Worm (Caenorhabditis elegans) whole organism, late embryonic: ENCODE data around the gene bmk-1.

Experiments
- F13H6.1 ChIP-seq: sonication (generic microtip); optimal IDR thresholded peaks from 2 replicates; lab custom pipeline; 2016; ENCODE audit warnings: missing genetic modification characterization, missing compliant biosample characterization
- T23F11.4 ChIP-seq: fragments of 200-800 bp; sonication (Bioruptor generic); optimal IDR thresholded peaks from 2 replicates; lab custom pipeline; 2018; ENCODE audit warnings: mild to moderate bottlenecking, missing genetic modification characterization, missing compliant biosample characterization
- ama-1 ChIP-seq: fragments of 150-350 bp; optimal IDR thresholded peaks from 2 replicates; lab custom pipeline; 2014
- ceh-18 ChIP-seq: sonication (generic microtip); optimal IDR thresholded peaks from 2 replicates; lab custom pipeline; 2016; ENCODE audit warnings: missing genetic modification characterization, missing compliant biosample characterization
- ceh-2 ChIP-seq: sonication (generic microtip); optimal IDR thresholded peaks from 2 replicates; lab custom pipeline; 2016; ENCODE audit warnings: missing genotype, missing genetic modification characterization, missing compliant biosample characterization
- ceh-24 ChIP-seq: sonication (generic microtip); optimal IDR thresholded peaks from 2 replicates; lab custom pipeline; 2016; ENCODE audit warnings: mild to moderate bottlenecking, missing genetic modification characterization, missing compliant biosample characterization
- ceh-30 ChIP-seq: fragments of 150-350 bp; optimal IDR thresholded peaks from 2 replicates; lab custom pipeline; 2014; ENCODE audit warnings: missing biosample characterization, missing genetic modification characterization
- ceh-31 ChIP-seq: sonication (generic microtip); optimal IDR thresholded peaks from 2 replicates; lab custom pipeline; 2016; ENCODE audit warnings: missing genetic modification characterization, missing compliant biosample characterization
- ceh-45 ChIP-seq: fragments of 200-800 bp; sonication (Bioruptor generic); IDR thresholded peaks from 2 replicates; pipeline ENCODE4 v1.3.6; 2022; ENCODE audit warnings: missing genetic modification reagents, missing genetic modification characterization, missing compliant biosample characterization
- ceh-48 ChIP-seq: sonication (generic microtip); optimal IDR thresholded peaks from 2 replicates; lab custom pipeline; 2016; ENCODE audit warnings: missing genetic modification characterization, inconsistent platforms, missing compliant biosample characterization
- ceh-6 ChIP-seq: fragments of 200-800 bp; sonication (Bioruptor generic); optimal IDR thresholded peaks from 2 replicates; lab custom pipeline; 2018; ENCODE audit warnings: mild to moderate bottlenecking, missing genetic modification characterization, missing compliant biosample characterization
- ceh-9 ChIP-seq: sonication (generic microtip); optimal IDR thresholded peaks from 2 replicates; lab custom pipeline; 2016; ENCODE audit warnings: mild to moderate bottlenecking, missing genetic modification characterization, inconsistent platforms, missing compliant biosample characterization
- elt-2 ChIP-seq: sonication (generic microtip); optimal IDR thresholded peaks from 2 replicates; lab custom pipeline; 2016; ENCODE audit warnings: missing genetic modification reagents, missing genetic modification characterization, missing compliant biosample characterization
- eyg-1 ChIP-seq: sonication (generic microtip); optimal IDR thresholded peaks from 2 replicates; lab custom pipeline; 2016; ENCODE audit warnings: missing genotype, missing genetic modification characterization, missing compliant biosample characterization
- fax-1 ChIP-seq: sonication (generic microtip); optimal IDR thresholded peaks from 2 replicates; lab custom pipeline; 2016; ENCODE audit warnings: missing genotype, missing genetic modification characterization, missing compliant biosample characterization
- fkh-10 ChIP-seq: fragments of 150-350 bp; optimal IDR thresholded peaks from 2 replicates; lab custom pipeline; 2014; ENCODE audit warnings: missing biosample characterization, missing genetic modification reagents, missing genetic modification characterization
- hlh-13 ChIP-seq: fragments of 200-800 bp; sonication (Bioruptor generic); optimal IDR thresholded peaks from 2 replicates; lab custom pipeline; 2018; ENCODE audit warnings: mild to moderate bottlenecking, missing genetic modification characterization, missing compliant biosample characterization
- hlh-30 ChIP-seq: sonication (generic microtip); optimal IDR thresholded peaks from 2 replicates; lab custom pipeline; 2017; ENCODE audit warnings: antibody characterized with exemption, missing genetic modification characterization, missing compliant biosample characterization; ENCODE audit not compliant: insufficient read depth
- hlh-6 ChIP-seq: sonication (generic microtip); optimal IDR thresholded peaks from 2 replicates; lab custom pipeline; 2016; ENCODE audit warnings: missing genotype, missing genetic modification characterization, missing compliant biosample characterization
- hlh-8 ChIP-seq: sonication (generic microtip); optimal IDR thresholded peaks from 2 replicates; lab custom pipeline; 2016; ENCODE audit warnings: missing genotype, missing genetic modification characterization, missing compliant biosample characterization
- lim-6 ChIP-seq: sonication (generic microtip); optimal IDR thresholded peaks from 2 replicates; lab custom pipeline; 2016; ENCODE audit warnings: missing genetic modification characterization, missing compliant biosample characterization
- madf-2 ChIP-seq: sonication (generic microtip); optimal IDR thresholded peaks from 2 replicates; lab custom pipeline; 2017; ENCODE audit warnings: missing genetic modification characterization, missing compliant biosample characterization
- nhr-11 ChIP-seq: fragments of 150-350 bp; optimal IDR thresholded peaks from 2 replicates; lab custom pipeline; 2014; ENCODE audit warnings: missing biosample characterization, missing genetic modification characterization
- nhr-232 ChIP-seq: sonication (generic microtip); optimal IDR thresholded peaks from 2 replicates; lab custom pipeline; 2016; ENCODE audit warnings: missing genetic modification characterization, missing compliant biosample characterization
- npax-4 ChIP-seq: sonication (generic microtip); optimal IDR thresholded peaks from 2 replicates; lab custom pipeline; 2016; ENCODE audit warnings: missing genetic modification characterization, missing compliant biosample characterization
- odd-2 ChIP-seq: sonication (generic microtip); optimal IDR thresholded peaks from 2 replicates; lab custom pipeline; 2017; ENCODE audit warnings: antibody characterized with exemption, mild to moderate bottlenecking, missing genetic modification characterization, missing compliant biosample characterization
- pag-3 ChIP-seq: sonication (generic microtip); optimal IDR thresholded peaks from 2 replicates; lab custom pipeline; 2016; ENCODE audit warnings: missing compliant biosample characterization, missing genetic modification characterization, borderline replicate concordance
- pax-1 ChIP-seq: fragments of 150-350 bp; optimal IDR thresholded peaks from 2 replicates; lab custom pipeline; 2014; ENCODE audit warnings: missing biosample characterization, missing genetic modification characterization
- pros-1 ChIP-seq: fragments of 150-350 bp; optimal IDR thresholded peaks from 2 replicates; lab custom pipeline; 2014; ENCODE audit warnings: missing biosample characterization, missing genetic modification reagents, missing genetic modification characterization
- rnt-1 ChIP-seq: sonication (generic microtip); optimal IDR thresholded peaks from 2 replicates; lab custom pipeline; 2016; ENCODE audit warnings: missing genetic modification characterization, missing compliant biosample characterization
- sox-2 ChIP-seq: fragments of 200-800 bp; sonication (Bioruptor generic); IDR thresholded peaks from 2 replicates; pipeline ENCODE4 v1.3.6; 2022; ENCODE audit warnings: missing genetic modification reagents, missing genetic modification characterization, missing compliant biosample characterization
- syd-9 ChIP-seq: sonication (generic microtip); optimal IDR thresholded peaks from 2 replicates; lab custom pipeline; 2016; ENCODE audit warnings: mild to moderate bottlenecking, missing genetic modification characterization, moderate library complexity, missing compliant biosample characterization
- tbx-2 ChIP-seq: sonication (generic microtip); optimal IDR thresholded peaks from 2 replicates; lab custom pipeline; 2016; ENCODE audit warnings: missing genetic modification characterization, missing compliant biosample characterization
- unc-86 ChIP-seq: sonication (generic microtip); optimal IDR thresholded peaks from 2 replicates; lab custom pipeline; 2016; ENCODE audit warnings: missing genetic modification characterization, missing compliant biosample characterization

bmk-1 gene

DNA sequence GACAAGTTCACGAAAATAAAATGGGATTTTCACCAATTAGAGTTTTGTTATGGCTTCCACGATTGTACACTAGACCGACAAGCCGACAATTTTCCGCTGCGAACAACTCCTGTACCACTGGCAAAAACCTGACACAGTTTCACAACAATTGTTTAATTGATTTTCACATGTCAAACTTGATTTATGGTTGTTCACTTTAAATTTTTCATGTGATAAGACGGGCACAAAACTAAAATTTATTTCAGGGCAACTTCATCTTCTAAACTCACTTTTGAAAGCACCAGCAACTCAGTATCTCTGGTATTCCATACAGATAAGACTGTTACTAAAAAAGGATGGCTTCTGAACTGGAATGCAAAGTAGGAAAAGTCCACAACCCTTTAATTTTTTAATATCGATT is 24.6 kb upstream of the bmk-1 start, which contains the start of gene R02D5.7:
TSS of gene R02D5.7 (minus strand) at position 101 of the 400 bp plus-strand sequence.
- TF ChIP-seq lim-6 (tag; lab: Kevin White, UChicago) (no peak), tbx-2 (tag; lab: Kevin White, UChicago) (no peak), hlh-6 (tag; lab: Kevin White, UChicago) (no peak)
- TF ChIP-seq, all 69 proteins: peak for 0

DNA sequence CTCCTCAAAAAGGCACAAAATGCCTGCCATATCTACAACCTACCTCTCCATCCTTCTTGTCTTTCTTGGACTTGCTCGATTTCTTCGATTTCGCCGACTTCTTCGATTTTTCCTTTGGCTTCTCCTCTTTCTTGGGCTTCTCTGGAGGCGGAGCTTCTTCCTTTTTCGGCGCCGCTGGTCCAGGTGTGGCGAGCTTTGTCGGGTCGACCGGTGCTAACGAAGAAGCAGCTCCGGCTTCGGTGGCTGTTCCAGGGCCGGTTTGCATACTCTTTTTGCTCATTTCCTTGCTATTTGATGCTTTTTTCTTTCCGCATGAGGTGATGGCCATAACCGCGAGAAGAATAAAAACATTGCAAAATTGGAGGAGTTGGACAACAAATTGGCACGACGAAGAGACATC is 23.7 kb upstream of the bmk-1 start:
- TF ChIP-seq pros-1: no peak
- TF ChIP-seq elt-2 (tag; lab: Kevin White, UChicago): no peak
- TF ChIP-seq ceh-24 (tag; lab: Kevin White, UChicago): no peak
- TF ChIP-seq unc-86 (tag; lab: Kevin White, UChicago): no peak
- no peak for TF ChIP-seq hlh-8 (tag; lab: Kevin White, UChicago)
- no peak for TF ChIP-seq ceh-30
- TF ChIP-seq ceh-2 (tag; lab: Kevin White, UChicago): no peak
- TF ChIP-seq sox-2 (GFP tag; lab: Robert Waterston, UW): no peak
- no peak for TF ChIP-seq madf-2 (tag; lab: Kevin White, UChicago)
- TF ChIP-seq fax-1 (tag; lab: Kevin White, UChicago): no peak

DNA sequence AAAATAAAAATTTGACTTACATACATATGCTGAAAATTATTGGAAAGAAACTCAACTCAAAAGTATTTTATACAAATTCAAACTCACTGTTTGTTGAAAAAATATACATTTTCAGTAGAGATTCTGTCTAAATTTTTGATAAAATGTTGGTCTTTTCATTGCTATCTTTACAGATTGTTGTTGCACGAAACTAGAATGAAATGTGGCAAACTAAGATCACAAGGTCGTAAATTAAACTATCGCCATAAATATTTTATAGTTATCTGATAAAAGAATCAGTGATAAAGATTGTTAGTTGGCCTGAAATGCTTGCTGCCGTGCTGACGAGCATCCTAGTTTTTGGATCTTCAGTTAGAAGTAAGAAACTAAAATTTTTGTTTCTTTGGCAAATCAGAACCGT is 22.2 kb upstream of the bmk-1 start, which contains the start of gene clec-55:
TSS of gene clec-55 (plus strand) at position 301 of the 400 bp plus-strand sequence.
- TF ChIP-seq eyg-1 (no peak), fkh-10 (GFP tag; lab: Kevin White, UChicago) (no peak), hlh-30 (no peak), ceh-6 (GFP tag; lab: Kevin White, UChicago) (no peak), odd-2 (no peak), T23F11.4 (GFP tag; lab: Kevin White, UChicago) (no peak), F13H6.1 (tag; lab: Kevin White, UChicago) (no peak), ama-1 (lab: Kevin White, UChicago) (no peak), ceh-48 (tag; lab: Kevin White, UChicago) (no peak), hlh-6 (tag; lab: Kevin White, UChicago) (no peak), tbx-2 (tag; lab: Kevin White, UChicago) (no peak), ceh-45 (GFP tag; lab: Robert Waterston, UW) (no peak)

DNA sequence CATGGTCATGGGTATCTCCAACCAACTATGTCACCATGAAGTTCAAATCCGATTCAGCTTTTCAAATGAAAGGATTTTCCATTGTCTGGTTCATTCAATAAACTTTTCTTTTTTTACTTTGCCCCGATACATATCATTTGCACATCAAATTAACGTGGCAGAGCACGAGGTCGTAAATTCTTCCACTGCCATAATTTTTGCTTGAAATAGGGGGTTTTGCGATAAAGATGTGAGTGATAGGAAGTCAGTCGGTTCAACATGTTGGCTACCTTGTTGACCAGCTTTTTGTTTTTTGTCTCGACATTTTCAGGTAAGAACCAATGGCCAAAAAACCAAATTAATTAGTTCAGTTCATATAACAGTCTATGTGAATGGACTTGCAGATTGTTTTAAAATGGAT is 19.9 kb upstream of the bmk-1 start, which contains the start of gene clec-54:
TSS of gene clec-54 (plus strand) at position 224 of the 400 bp plus-strand sequence.
- TF ChIP-seq ama-1 (lab: Kevin White, UChicago): no peak

DNA sequence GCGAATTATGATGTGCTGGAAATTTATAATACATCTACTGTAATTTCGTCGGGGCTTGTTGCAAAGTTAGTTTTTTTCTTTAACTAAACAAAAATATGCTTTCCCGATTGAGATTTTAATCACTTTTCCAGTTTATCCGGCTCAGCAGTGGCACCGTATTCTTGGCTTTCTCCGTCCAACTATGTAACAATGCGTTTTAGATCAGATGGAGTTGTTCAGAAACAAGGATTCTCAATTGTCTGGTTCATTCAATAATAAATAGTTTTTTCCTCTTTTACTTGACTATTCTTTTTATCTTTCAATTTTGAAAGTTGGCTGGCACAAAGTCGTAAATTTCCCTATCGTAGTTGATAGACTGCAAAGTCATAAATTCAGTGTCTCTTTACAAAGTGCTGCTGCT is 17.3 kb upstream of the bmk-1 start, which contains the start of gene clec-56:
TSS of gene clec-56 (plus strand) at position 301 of the 400 bp plus-strand sequence.
- no peak for TF ChIP-seq pax-1
- TF ChIP-seq hlh-13 (GFP tag; lab: Kevin White, UChicago): no peak
- TF ChIP-seq npax-4 (tag; lab: Kevin White, UChicago): no peak
- no peak for TF ChIP-seq lim-6 (tag; lab: Kevin White, UChicago)
- no peak for TF ChIP-seq ceh-45 (GFP tag; lab: Robert Waterston, UW)
- no peak for TF ChIP-seq pag-3 (tag; lab: Kevin White, UChicago)
- no peak for TF ChIP-seq ceh-18 (tag; lab: Kevin White, UChicago)
- TF ChIP-seq nhr-11 (tag; lab: Kevin White, UChicago): no peak
- TF ChIP-seq, all 69 proteins: peak for 0

DNA sequence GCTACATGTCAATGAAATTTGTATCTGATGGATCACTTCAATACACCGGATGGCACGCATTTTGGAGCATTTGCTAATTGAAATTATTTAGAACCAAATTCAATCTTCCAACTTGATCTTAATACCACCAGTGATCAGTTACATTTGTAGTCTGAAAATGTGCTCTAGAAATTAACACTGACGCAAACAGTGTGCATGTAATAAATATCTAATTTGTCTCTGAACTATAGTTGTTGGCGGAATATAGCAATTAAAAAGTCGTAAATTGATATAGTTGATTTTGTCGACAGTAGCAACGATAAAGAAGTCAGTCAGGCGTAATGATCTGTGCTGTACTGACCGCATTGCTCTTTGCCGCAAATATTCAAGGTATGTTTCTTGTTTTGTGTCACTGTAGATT is 15.4 kb upstream of the bmk-1 start, which contains the start of gene clec-227:
TSS of gene clec-227 (plus strand) at position 301 of the 400 bp plus-strand sequence.
- TF ChIP-seq ceh-24 (tag; lab: Kevin White, UChicago) (no peak), odd-2 (no peak), fkh-10 (GFP tag; lab: Kevin White, UChicago) (no peak), elt-2 (tag; lab: Kevin White, UChicago) (no peak), ceh-30 (no peak), ceh-9 (tag; lab: Kevin White, UChicago) (no peak), ceh-31 (tag; lab: Kevin White, UChicago) (no peak), T23F11.4 (GFP tag; lab: Kevin White, UChicago) (no peak), nhr-232 (tag; lab: Kevin White, UChicago) (no peak), sox-2 (GFP tag; lab: Robert Waterston, UW) (no peak), syd-9 (tag; lab: Kevin White, UChicago) (no peak), rnt-1 (no peak), ceh-48 (tag; lab: Kevin White, UChicago) (no peak), hlh-13 (GFP tag; lab: Kevin White, UChicago) (no peak)
